Worm (Caenorhabditis elegans): ENCODE results near the gene F44E5.4.
"Not testable (repeated sequence)": the region's sequence is repeated elsewhere in the genome, so short reads cannot be mapped to it uniquely, and the experiment has no call there.

F44E5.4 gene

ce11 chrII:11759277-11759676 lies at the start of gene F44E5.4, which contains the start of gene F44E5.5:
Gene F44E5.4 (minus strand): TSS chrII:11759311.
Gene F44E5.5 (plus strand): TSS chrII:11759662.
- TF ChIP-seq F44E2.7 (GFP tag; IDR thresholded peaks at IDR 0.05) (peak; percentile 95), F37D6.2 (tag; optimal IDR thresholded peaks at IDR 0.05) (peak; percentile 93), nhr-77 (tag; optimal IDR thresholded peaks at IDR 0.05) (peak; percentile 40), nhr-41 (GFP tag; IDR thresholded peaks at IDR 0.05) (peak; percentile 99), duxl-1 (tag; optimal IDR thresholded peaks at IDR 0.05; ENCODE audit: poor library complexity) (peak; percentile 58), Y5F2A.4 (GFP tag; optimal IDR thresholded peaks at IDR 0.05) (peak; percentile 89), snpc-1.2 (GFP tag; IDR thresholded peaks at IDR 0.05) (peak; percentile 96), pha-4 (GFP tag; IDR thresholded peaks at IDR 0.05) (peak; percentile 99), tag-97 (GFP tag; IDR thresholded peaks at IDR 0.05) (peak; percentile 100), zip-2 (tag; optimal IDR thresholded peaks at IDR 0.05) (peak; percentile 81), unc-39 (tag; optimal IDR thresholded peaks at IDR 0.05) (peak; percentile 79), D1046.2 (GFP tag; IDR thresholded peaks at IDR 0.05) (peak; percentile 98), zfp-3 (GFP tag; conservative IDR thresholded peaks at IDR 0.05) (peak; percentile 100), lin-38 (GFP tag; IDR thresholded peaks at IDR 0.05) (peak; percentile 91), arid-1 (GFP tag; conservative IDR thresholded peaks at IDR 0.05) (peak; percentile 98), F26F4.8 (GFP tag; conservative IDR thresholded peaks at IDR 0.05) (peak; percentile 83; the same call in 1 of the 2 replicates), lir-3 (tag; optimal IDR thresholded peaks at IDR 0.05) (peak; percentile 63), spr-1 (tag; optimal IDR thresholded peaks at IDR 0.05) (peak; percentile 89), saeg-2 (GFP tag; IDR thresholded peaks at IDR 0.05) (peak; percentile 100), Y75B8A.6 (GFP tag; IDR thresholded peaks at IDR 0.05) (peak; percentile 100), madf-9 (GFP tag; conservative IDR thresholded peaks at IDR 0.05) (peak; percentile 96), nhr-42 (GFP tag; IDR thresholded peaks at IDR 0.05) (peak; percentile 97), jun-1 (tag; optimal IDR thresholded peaks at IDR 0.05) (peak; percentile 84), mdt-29 (GFP tag; IDR thresholded peaks at IDR 0.05) (peak; percentile 100), hmg-1.1 (GFP tag; IDR thresholded peaks at IDR 0.05) (peak; percentile 99), hlh-30 (tag; optimal IDR thresholded peaks at IDR 0.05; ENCODE audit: insufficient read depth) (peak; percentile 78), lin-29 (GFP tag; IDR thresholded peaks at IDR 0.05) (peak; percentile 100), tra-1 (GFP tag; IDR thresholded peaks at IDR 0.05) (peak; percentile 100), daf-8 (GFP tag; IDR thresholded peaks at IDR 0.05) (peak; percentile 100), gei-8 (GFP tag; optimal IDR thresholded peaks at IDR 0.05) (peak; percentile 96), hif-1 (tag; optimal IDR thresholded peaks at IDR 0.05) (peak; percentile 83 to 91), nhr-28 (tag; optimal IDR thresholded peaks at IDR 0.05) (peak; percentile 65), ctbp-1 (GFP tag; IDR thresholded peaks at IDR 0.05) (peak; percentile 100), nhr-6 (tag; optimal IDR thresholded peaks at IDR 0.05) (peak; percentile 3), nhr-48 (tag; optimal IDR thresholded peaks at IDR 0.05) (peak; percentile 89), mxl-2 (GFP tag; conservative IDR thresholded peaks at IDR 0.05) (peak; percentile 94), T26A8.4 (GFP tag; IDR thresholded peaks at IDR 0.05) (peak; percentile 99), dmd-8 (GFP tag; IDR thresholded peaks at IDR 0.05) (peak; percentile 91), dve-1 (tag; optimal IDR thresholded peaks at IDR 0.05; ENCODE audit: insufficient read depth) (peak; percentile 89), T20F7.1 (GFP tag; optimal IDR thresholded peaks at IDR 0.05) (peak; percentile 81), mes-2 (tag; optimal IDR thresholded peaks at IDR 0.05; ENCODE audit: poor library complexity, severe bottlenecking) (peak; percentile 75), nhr-25 (tag; optimal IDR thresholded peaks at IDR 0.05; ENCODE audit: borderline replicate concordance, insufficient read depth) (peak; percentile 68), unc-62 (GFP tag; optimal IDR thresholded peaks at IDR 0.05 in 1 of 2) (peak in 1 of 2 experiments; percentile 96), ceh-44 (GFP tag; IDR thresholded peaks at IDR 0.05) (peak; percentile 95), nhr-11 (tag; optimal IDR thresholded peaks at IDR 0.05) (peak; percentile 77), vab-7 (GFP tag; IDR thresholded peaks at IDR 0.05) (peak; percentile 98), hlh-11 (tag; optimal IDR thresholded peaks at IDR 0.05) (peak; percentile 100), mdl-1 (tag; optimal IDR thresholded peaks at IDR 0.05) (peak in 1 of 2 experiments; percentile 45)
- TF ChIP-seq pha-4, unc-62 (tag; optimal IDR thresholded peaks at IDR 0.05): not testable (repeated sequence)
